Fruit fly (Drosophila melanogaster) whole organism, prepupa: ENCODE measurements around the gene Ccn.

Source experiments
- CG31627 ChIP-seq: fragments of 200-800 bp; sonication (Bioruptor generic); optimal IDR thresholded peaks from 3 replicates; lab custom pipeline; 2016; ENCODE audit warnings: missing biosample characterization, missing genetic modification characterization
- CG34406 ChIP-seq: fragments of 200-800 bp; sonication (Bioruptor generic); optimal IDR thresholded peaks from 3 replicates; lab custom pipeline; 2016; ENCODE audit warnings: missing biosample characterization, missing genetic modification characterization
- CG7368 ChIP-seq: fragments of 200-800 bp; sonication (Bioruptor generic); optimal IDR thresholded peaks from 3 replicates; lab custom pipeline; 2016; ENCODE audit warnings: missing biosample characterization, missing genetic modification characterization
- Eip75B ChIP-seq: fragments of 200-800 bp; sonication (Bioruptor generic); optimal IDR thresholded peaks from 3 replicates; lab custom pipeline; 2016; ENCODE audit warnings: missing biosample characterization, missing genetic modification characterization
- Ets96B ChIP-seq: fragments of 200-800 bp; optimal IDR thresholded peaks from 2 replicates; lab custom pipeline; 2019; ENCODE audit warnings: missing biosample characterization, mild to moderate bottlenecking, missing genetic modification characterization, moderate library complexity
- Hr39 ChIP-seq: fragments of 200-800 bp; sonication (Bioruptor generic); optimal IDR thresholded peaks from 2 replicates; lab custom pipeline; 2016; ENCODE audit warnings: missing biosample characterization, missing genetic modification characterization
- cyc ChIP-seq: fragments of 200-800 bp; sonication (Bioruptor generic); optimal IDR thresholded peaks from 3 replicates; lab custom pipeline; 2016; ENCODE audit warnings: missing biosample characterization, missing genetic modification characterization
- net ChIP-seq: fragments of 200-800 bp; sonication (Bioruptor generic); optimal IDR thresholded peaks from 3 replicates; lab custom pipeline; 2016; ENCODE audit warnings: missing biosample characterization, missing genetic modification characterization
- ss ChIP-seq, 2 experiments: fragments of 200-800 bp; sonication (Bioruptor generic); optimal IDR thresholded peaks; 2 replicates in 1 of 2; 3 replicates in 1 of 2; lab custom pipeline; 2017 to 2018; ENCODE audit warnings: mild to moderate bottlenecking in 2 of 2, missing biosample characterization in 2 of 2, missing genetic modification characterization in 2 of 2, moderate library complexity in 1 of 2

DNA sequence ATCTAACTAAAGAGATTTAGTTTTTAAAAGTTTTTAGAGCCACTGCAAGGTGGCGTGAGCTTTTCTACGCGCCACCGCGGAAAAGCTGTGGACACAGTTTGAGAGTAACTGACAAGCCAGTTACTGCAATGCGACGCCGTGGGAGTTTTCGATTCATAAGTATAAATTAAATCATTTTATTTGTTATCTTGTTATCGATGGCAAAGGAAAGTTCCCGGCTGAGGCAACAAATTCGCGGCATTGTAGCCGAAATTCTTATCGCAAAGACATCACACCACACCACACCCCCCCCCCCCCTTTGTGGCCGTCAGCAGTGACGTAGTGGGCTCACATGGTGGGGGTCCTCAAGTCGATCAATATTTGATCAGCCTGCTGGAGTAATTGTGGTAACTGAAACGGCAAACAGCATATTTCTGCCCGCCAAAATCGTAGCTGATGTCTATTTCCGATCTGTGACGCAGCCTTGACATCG, 33.9 kb upstream of the Ccn start:
- TF ChIP-seq Eip75B (GFP tag; lab: Kevin White, UChicago): no peak
- no peak for TF ChIP-seq CG7368 (GFP tag; lab: Kevin White, UChicago)
- TF ChIP-seq Hr39 (GFP tag; lab: Kevin White, UChicago): no peak
- TF ChIP-seq Ets96B (tag; lab: Kevin White, UChicago): no peak
- TF ChIP-seq net: no peak
- TF ChIP-seq cyc (GFP tag; lab: Kevin White, UChicago): no peak
- no peak for TF ChIP-seq ss (GFP tag; optimal IDR thresholded peaks at IDR 0.05; lab: Kevin White, UChicago)
- TF ChIP-seq CG31627 (GFP tag; lab: Kevin White, UChicago): no peak
- TF ChIP-seq CG34406 (GFP tag; lab: Kevin White, UChicago): no peak
